Worm (Caenorhabditis elegans): Measurements from ENCODE around the gene R02F11.12.

ce11 chrV:4742190-4742589, 48.3 kb upstream of the R02F11.12 start, which contains the start of gene ugt-61:
- TF ChIP-seq unc-62 (GFP tag; optimal IDR thresholded peaks at IDR 0.05 in 1 of 2): no peak
- no peak for TF ChIP-seq unc-62 (tag; optimal IDR thresholded peaks at IDR 0.05)
- TF ChIP-seq lin-29 (GFP tag; IDR thresholded peaks at IDR 0.05): no peak
- no peak for TF ChIP-seq mdt-29 (GFP tag; IDR thresholded peaks at IDR 0.05)
- TF ChIP-seq ama-1 (optimal IDR thresholded peaks at IDR 0.05): no peak
- TF ChIP-seq vab-7 (GFP tag; IDR thresholded peaks at IDR 0.05): no peak
- no peak for TF ChIP-seq zag-1 (tag; optimal IDR thresholded peaks at IDR 0.05)
- TF ChIP-seq Y75B8A.6 (GFP tag; IDR thresholded peaks at IDR 0.05): no peak
- no peak for TF ChIP-seq nhr-77 (tag; optimal IDR thresholded peaks at IDR 0.05)

Measured in whole organism, L4 larva.